Worm (Caenorhabditis elegans) whole organism, young adult: ENCODE results near the gene srh-18.

ENCODE experiments used
- C06A6.2 ChIP-seq: fragments of 200-800 bp; sonication (Bioruptor generic); conservative IDR thresholded peaks from 2 replicates; pipeline ENCODE4 v1.3.6; 2022; ENCODE audit warnings: missing genetic modification characterization, missing compliant biosample characterization
- Y56A3A.18 ChIP-seq: fragments of 200-800 bp; sonication (Bioruptor generic); IDR thresholded peaks from 2 replicates; pipeline ENCODE4 v1.3.6; 2022; ENCODE audit warnings: missing genetic modification reagents, missing genetic modification characterization, missing compliant biosample characterization
- aptf-2 ChIP-seq: fragments of 200-800 bp; sonication (Bioruptor generic); conservative IDR thresholded peaks from 2 replicates; pipeline ENCODE4 v1.3.6; 2022; ENCODE audit warnings: missing genetic modification reagents, missing genetic modification characterization, missing compliant biosample characterization
- ccch-3 ChIP-seq: fragments of 200-800 bp; sonication (Bioruptor generic); optimal IDR thresholded peaks from 2 replicates; lab custom pipeline; 2018; ENCODE audit warnings: mild to moderate bottlenecking, missing genetic modification characterization, missing compliant biosample characterization
- dpff-1 ChIP-seq: sonication (generic microtip); optimal IDR thresholded peaks from 2 replicates; lab custom pipeline; 2017; ENCODE audit warnings: mild to moderate bottlenecking, missing genetic modification characterization, missing compliant biosample characterization
- egl-44 ChIP-seq: fragments of 200-800 bp; sonication (Bioruptor generic); IDR thresholded peaks from 2 replicates; pipeline ENCODE4 v1.3.6; 2022; ENCODE audit warnings: missing genetic modification reagents, missing genetic modification characterization, missing compliant biosample characterization
- him-1 ChIP-seq: sonication (generic microtip); optimal IDR thresholded peaks from 2 replicates; lab custom pipeline; 2016; ENCODE audit warnings: missing genotype, missing genetic modification reagents, missing genetic modification characterization, missing compliant biosample characterization
- madf-10 ChIP-seq: sonication (generic microtip); optimal IDR thresholded peaks from 2 replicates; lab custom pipeline; 2016; ENCODE audit warnings: mild to moderate bottlenecking, missing genetic modification characterization, missing compliant biosample characterization
- madf-3 ChIP-seq: fragments of 200-800 bp; sonication (Bioruptor generic); IDR thresholded peaks from 2 replicates; pipeline ENCODE4 v1.3.6; 2022; ENCODE audit warnings: missing genetic modification reagents, missing genetic modification characterization, missing compliant biosample characterization
- nfyb-1 ChIP-seq: fragments of 200-800 bp; sonication (Bioruptor generic); IDR thresholded peaks from 2 replicates; pipeline ENCODE4 v1.3.6; 2022; ENCODE audit warnings: missing genetic modification reagents, missing genetic modification characterization, missing compliant biosample characterization
- pha-4 ChIP-seq: fragments of 150-350 bp; sonication (generic microtip); optimal IDR thresholded peaks from 2 replicates; lab custom pipeline; 2014; ENCODE audit warnings: missing biosample characterization, missing genetic modification reagents, missing genetic modification characterization
- snpc-1.1 ChIP-seq: sonication (generic microtip); optimal IDR thresholded peaks from 2 replicates; lab custom pipeline; 2017; ENCODE audit warnings: missing genetic modification characterization, mild to moderate bottlenecking, missing compliant biosample characterization, antibody characterized with exemption, moderate library complexity, missing genotype, missing genetic modification reagents; ENCODE audit not compliant: insufficient read depth

DNA sequence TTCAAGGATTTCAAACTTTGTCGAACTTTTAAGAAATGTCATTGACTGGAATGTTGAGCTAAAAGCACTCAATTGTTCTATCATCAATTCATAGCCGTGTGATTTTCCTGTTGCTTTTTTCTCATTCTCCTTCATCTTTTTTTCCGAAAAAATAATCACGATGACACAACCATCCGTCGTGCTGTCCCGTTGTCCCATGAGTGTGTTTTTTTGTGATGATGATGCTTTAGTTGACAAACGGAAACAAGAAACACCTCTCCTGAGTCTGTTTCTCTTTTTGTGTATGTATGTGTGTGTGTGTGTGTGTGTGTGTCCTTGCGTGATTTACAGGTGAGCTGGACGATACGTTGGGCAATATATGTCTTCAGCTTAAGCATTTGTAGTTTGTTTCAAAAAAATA is 17.8 kb upstream of the srh-18 start:
- TF ChIP-seq pha-4 (no peak), C06A6.2 (GFP tag; lab: Robert Waterston, UW) (no peak), snpc-1.1 (tag; lab: Kevin White, UChicago) (no peak), madf-10 (tag; lab: Kevin White, UChicago) (no peak), him-1 (tag; lab: Kevin White, UChicago) (no peak), nfyb-1 (no peak), madf-3 (GFP tag; lab: Robert Waterston, UW) (no peak), egl-44 (GFP tag; lab: Robert Waterston, UW) (no peak), ccch-3 (GFP tag; lab: Kevin White, UChicago) (no peak), Y56A3A.18 (GFP tag; lab: Robert Waterston, UW) (no peak), aptf-2 (GFP tag; lab: Robert Waterston, UW) (no peak), dpff-1 (tag; lab: Kevin White, UChicago) (no peak)
